In the genomic region with DNA sequence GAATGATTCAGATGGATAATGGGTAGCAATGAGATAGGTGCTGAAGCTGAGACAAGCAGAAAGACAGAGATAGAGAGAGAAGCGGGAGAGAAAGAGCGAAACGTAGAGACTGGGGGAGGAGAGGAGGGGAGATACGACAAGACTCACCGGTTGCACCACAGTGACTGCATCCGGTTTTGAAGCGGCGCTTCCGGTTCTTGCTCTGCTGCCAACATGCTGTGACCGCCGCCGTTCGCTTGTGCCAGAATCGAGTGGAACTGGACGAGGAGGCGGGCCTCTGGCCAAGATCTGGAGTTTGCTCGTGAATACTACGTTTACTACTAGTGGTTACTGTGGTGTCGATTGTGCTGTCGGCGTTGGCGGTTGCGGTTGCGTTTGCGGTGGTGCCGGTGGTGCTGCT, we compare ENCODE assay signal across 2 fruit fly cellular contexts.
TF ChIP-seq lines count a peak whose summit lies in the region.

No protein-coding gene starts in this region.

- no peak for TF ChIP-seq CTCF in whole organism, embryonic (GFP tag; optimal IDR thresholded peaks at IDR 0.05; lab: Kevin White, UChicago)

TF ChIP-seq in whole organism, embryonic, 481 proteins besides CTCF, POLR2A, EP300 and RAD21:
- TF ChIP-seq Dref (GFP tag; IDR thresholded peaks at IDR 0.05; lab: Robert Waterston, UW) (no peak), CG4820 (GFP tag; optimal IDR thresholded peaks at IDR 0.05; lab: Kevin White, UChicago) (no peak), CG11560 (tag; IDR thresholded peaks at IDR 0.05; lab: Robert Waterston, UW) (no peak), Ets65A (GFP tag; lab: Kevin White, UChicago) (peak; percentile 95), C15 (GFP tag; IDR thresholded peaks at IDR 0.05; lab: Robert Waterston, UW) (no peak), yki (optimal IDR thresholded peaks at IDR 0.05; lab: Kevin White, UChicago) (no peak), dan (GFP tag; IDR thresholded peaks at IDR 0.05; lab: Robert Waterston, UW) (0 out of 2 replicates have a peak, but pooled peaks have one; percentile 16), zf30C (GFP tag; optimal IDR thresholded peaks at IDR 0.05; lab: Kevin White, UChicago) (no peak), CoRest (tag; optimal IDR thresholded peaks at IDR 0.05; lab: Kevin White, UChicago) (no peak), odd (GFP tag; optimal IDR thresholded peaks at IDR 0.05; lab: Kevin White, UChicago) (no peak), tx (GFP tag; optimal IDR thresholded peaks at IDR 0.05; lab: Kevin White, UChicago) (no peak), aop (GFP tag; IDR thresholded peaks at IDR 0.05; lab: Robert Waterston, UW) (peak; percentile 42; the same call in 1 of the 2 replicates), kay (GFP tag; optimal IDR thresholded peaks at IDR 0.05; lab: Kevin White, UChicago) (no peak), danr (GFP tag; IDR thresholded peaks at IDR 0.05; lab: Robert Waterston, UW) (no peak), CG8765 (GFP tag; IDR thresholded peaks at IDR 0.05; lab: Robert Waterston, UW) (no peak), CG8388 (GFP tag; optimal IDR thresholded peaks at IDR 0.05; lab: Kevin White, UChicago) (no peak), knrl (GFP tag; IDR thresholded peaks at IDR 0.05; lab: Robert Waterston, UW; ENCODE audit: partially characterized antibody) (0 out of 3 replicates have a peak, but pooled peaks have one; percentile 17), gem (tag; optimal IDR thresholded peaks at IDR 0.05; lab: Kevin White, UChicago) (no peak), pho (GFP tag; optimal IDR thresholded peaks at IDR 0.05; lab: Kevin White, UChicago) (no peak)

TF ChIP-seq in whole organism, pupa, 21 proteins besides CTCF, POLR2A, EP300 and RAD21:
- TF ChIP-seq CG17806 (tag; optimal IDR thresholded peaks at IDR 0.05; lab: Kevin White, UChicago) (no peak), EcR (GFP tag; optimal IDR thresholded peaks at IDR 0.05; lab: Kevin White, UChicago) (no peak), Pif1B (GFP tag; optimal IDR thresholded peaks at IDR 0.05; lab: Kevin White, UChicago) (no peak), CG10348 (GFP tag; IDR thresholded peaks at IDR 0.05; lab: Robert Waterston, UW) (no peak), CG12605 (GFP tag; IDR thresholded peaks at IDR 0.05; lab: Robert Waterston, UW) (no peak), CG8301 (tag; optimal IDR thresholded peaks at IDR 0.05; lab: Kevin White, UChicago) (no peak), CG32121 (GFP tag; IDR thresholded peaks at IDR 0.05; lab: Robert Waterston, UW) (no peak), gl (tag; optimal IDR thresholded peaks at IDR 0.05; lab: Kevin White, UChicago) (no peak), Snoo (tag; optimal IDR thresholded peaks at IDR 0.05; lab: Kevin White, UChicago) (no peak), CG13204 (GFP tag; optimal IDR thresholded peaks at IDR 0.05; lab: Kevin White, UChicago) (peak; percentile 5), CG34367 (tag; optimal IDR thresholded peaks at IDR 0.05; lab: Kevin White, UChicago) (no peak), CG4496 (GFP tag; IDR thresholded peaks at IDR 0.05; lab: Robert Waterston, UW) (0 out of 3 replicates have a peak, but pooled peaks have one; percentile 25), rn (GFP tag; IDR thresholded peaks at IDR 0.05; lab: Robert Waterston, UW) (no peak), Pif1A (GFP tag; optimal IDR thresholded peaks at IDR 0.05; lab: Kevin White, UChicago) (no peak), CG8159 (tag; optimal IDR thresholded peaks at IDR 0.05; lab: Kevin White, UChicago) (no peak), fd96Ca (GFP tag; IDR thresholded peaks at IDR 0.05; lab: Robert Waterston, UW) (0 out of 3 replicates have a peak, but pooled peaks have one; percentile 7), D1 (tag; optimal IDR thresholded peaks at IDR 0.05; lab: Kevin White, UChicago) (no peak), CG9948 (tag; optimal IDR thresholded peaks at IDR 0.05; lab: Kevin White, UChicago) (no peak), CG15710 (tag; optimal IDR thresholded peaks at IDR 0.05; lab: Kevin White, UChicago) (no peak)
